Fruit fly (Drosophila melanogaster) Kc167 (cell line): ENCODE data around the gene CG13599.

ENCODE experiments used
- Myc ChIP-seq: fragments of >200 bp; optimal IDR thresholded peaks from 2 replicates; lab custom pipeline; 2017; ENCODE audit warnings: missing external identifiers
- Sin3A ChIP-seq: fragments of >200 bp; optimal IDR thresholded peaks from 2 replicates; lab custom pipeline; 2018; ENCODE audit warnings: missing external identifiers
- h ChIP-seq: fragments of >200 bp; optimal IDR thresholded peaks from 3 replicates; lab custom pipeline; 2018; ENCODE audit warnings: missing external identifiers
- insv ChIP-seq: fragments of >200 bp; optimal IDR thresholded peaks from 3 replicates; lab custom pipeline; 2018; ENCODE audit warnings: missing external identifiers

DNA sequence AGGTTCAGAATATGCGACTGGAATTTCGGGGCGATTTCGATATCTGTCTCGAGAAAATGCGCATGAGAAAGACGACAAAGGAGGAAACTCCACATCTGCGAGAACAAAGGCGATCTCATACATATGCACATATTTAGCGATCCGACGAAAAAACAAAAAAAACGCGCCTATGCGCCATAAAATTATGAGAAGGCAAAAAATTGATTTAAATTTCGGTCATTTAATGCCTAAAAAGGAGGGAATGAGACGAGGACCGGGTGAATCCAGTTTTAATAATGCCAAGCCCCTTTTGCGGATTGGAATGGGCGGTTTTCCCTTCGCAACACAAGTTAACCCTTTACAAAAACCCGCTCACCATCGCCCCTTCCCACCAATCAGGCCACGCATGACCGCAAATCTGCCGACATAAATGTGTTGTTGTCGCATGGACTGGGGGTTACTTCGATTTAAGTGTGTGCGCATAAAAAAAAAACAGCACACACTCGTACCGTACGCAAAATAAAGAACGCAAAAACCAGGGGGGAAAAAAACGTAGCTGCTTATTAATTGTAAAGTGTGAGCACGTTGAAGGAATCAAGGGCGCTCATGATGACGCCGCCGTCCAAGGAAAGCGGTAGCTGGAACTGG is 16.9 kb upstream of the CG13599 start:
- TF ChIP-seq h (lab: Kevin White, UChicago) (no peak), Myc (lab: Kevin White, UChicago) (no peak), Sin3A (lab: Kevin White, UChicago) (no peak), insv (lab: Kevin White, UChicago) (no peak)
